Worm (Caenorhabditis elegans) whole organism, young adult: ENCODE results near the gene cutl-28.

Experiments
- B0019.2 ChIP-seq: fragments of 200-800 bp; sonication (Bioruptor generic); conservative IDR thresholded peaks from 2 replicates; pipeline ENCODE4 v1.3.6; 2022; ENCODE audit warnings: missing genetic modification reagents, missing genetic modification characterization, missing compliant biosample characterization
- B0035.1 ChIP-seq: sonication (generic microtip); optimal IDR thresholded peaks from 2 replicates; lab custom pipeline; 2016; ENCODE audit warnings: missing genetic modification characterization, mild to moderate bottlenecking, missing compliant biosample characterization, missing genotype, missing genetic modification reagents
- C17E4.6 ChIP-seq: fragments of 200-800 bp; sonication (Bioruptor generic); IDR thresholded peaks from 2 replicates; pipeline ENCODE4 v1.3.6; 2022; ENCODE audit warnings: missing genetic modification reagents, missing genetic modification characterization, missing compliant biosample characterization
- F23B12.7 ChIP-seq: sonication (generic microtip); optimal IDR thresholded peaks from 2 replicates; lab custom pipeline; 2017; ENCODE audit warnings: missing genetic modification characterization, mild to moderate bottlenecking, missing compliant biosample characterization, antibody characterized with exemption, moderate library complexity; ENCODE audit not compliant: insufficient read depth
- F49E8.2 ChIP-seq: sonication (generic microtip); optimal IDR thresholded peaks from 3 replicates; lab custom pipeline; 2017; ENCODE audit warnings: missing genetic modification characterization, mild to moderate bottlenecking, missing compliant biosample characterization, antibody characterized with exemption, moderate library complexity; ENCODE audit not compliant: insufficient read depth
- F57C9.4 ChIP-seq: sonication (generic microtip); optimal IDR thresholded peaks from 2 replicates; lab custom pipeline; 2017; ENCODE audit warnings: mild to moderate bottlenecking, missing genetic modification characterization, missing compliant biosample characterization
- K11D2.4 ChIP-seq: fragments of 200-800 bp; sonication (Bioruptor generic); IDR thresholded peaks from 2 replicates; pipeline ENCODE4 v1.3.6; 2022; ENCODE audit warnings: missing genetic modification reagents, missing genetic modification characterization, missing compliant biosample characterization
- T26A5.8 ChIP-seq: sonication (generic microtip); optimal IDR thresholded peaks from 2 replicates; lab custom pipeline; 2016; ENCODE audit warnings: missing genetic modification characterization, missing compliant biosample characterization
- Y53F4B.3 ChIP-seq: fragments of 200-800 bp; sonication (Bioruptor generic); IDR thresholded peaks from 2 replicates; pipeline ENCODE4 v1.3.6; 2022; ENCODE audit warnings: missing genetic modification reagents, missing genetic modification characterization, missing compliant biosample characterization
- Y67H2A.10 ChIP-seq: fragments of 200-800 bp; sonication (Bioruptor generic); conservative IDR thresholded peaks from 2 replicates; pipeline ENCODE4 v1.3.6; 2022; ENCODE audit warnings: missing genetic modification reagents, missing genetic modification characterization, missing compliant biosample characterization
- Y95B8A.8 ChIP-seq: fragments of 200-800 bp; sonication (Bioruptor generic); IDR thresholded peaks from 2 replicates; pipeline ENCODE4 v1.3.6; 2022; ENCODE audit warnings: missing genetic modification reagents, missing genetic modification characterization, missing compliant biosample characterization
- atf-7 ChIP-seq: sonication (generic microtip); optimal IDR thresholded peaks from 2 replicates; lab custom pipeline; 2017; ENCODE audit warnings: mild to moderate bottlenecking, missing genetic modification characterization, missing compliant biosample characterization
- athp-1 ChIP-seq: sonication (generic microtip); optimal IDR thresholded peaks from 2 replicates; lab custom pipeline; 2017; ENCODE audit warnings: mild to moderate bottlenecking, missing genetic modification characterization, missing compliant biosample characterization
- ccch-3 ChIP-seq: fragments of 200-800 bp; sonication (Bioruptor generic); optimal IDR thresholded peaks from 2 replicates; lab custom pipeline; 2018; ENCODE audit warnings: mild to moderate bottlenecking, missing genetic modification characterization, missing compliant biosample characterization
- cebp-1 ChIP-seq, 2 experiments: fragments of 200-800 bp in 1 of 2; sonication (Bioruptor generic) in 1 of 2; sonication (generic microtip) in 1 of 2; IDR thresholded peaks in 1 of 2; optimal IDR thresholded peaks in 1 of 2; 2 replicates each; pipeline versions ENCODE4 v1.3.6 to Lab custom; 2017 to 2022; ENCODE audit warnings: missing compliant biosample characterization in 2 of 2, missing genetic modification characterization in 2 of 2, mild to moderate bottlenecking in 1 of 2, missing genetic modification reagents in 1 of 2, moderate library complexity in 1 of 2
- ceh-27 ChIP-seq: fragments of 200-800 bp; sonication (Bioruptor generic); optimal IDR thresholded peaks from 2 replicates; lab custom pipeline; 2018; ENCODE audit warnings: mild to moderate bottlenecking, missing genetic modification characterization, moderate library complexity, missing compliant biosample characterization
- ceh-40 ChIP-seq: fragments of 200-800 bp; sonication (Bioruptor generic); IDR thresholded peaks from 2 replicates; pipeline ENCODE4 v1.3.6; 2022; ENCODE audit warnings: missing genetic modification characterization, missing compliant biosample characterization
- ceh-91 ChIP-seq: fragments of 200-800 bp; sonication (Bioruptor generic); IDR thresholded peaks from 2 replicates; pipeline ENCODE4 v1.3.6; 2022; ENCODE audit warnings: missing genetic modification reagents, missing genetic modification characterization, missing compliant biosample characterization
- chd-7 ChIP-seq: sonication (generic microtip); optimal IDR thresholded peaks from 2 replicates; lab custom pipeline; 2016; ENCODE audit warnings: mild to moderate bottlenecking, missing genetic modification characterization, moderate library complexity, missing compliant biosample characterization
- dpff-1 ChIP-seq: sonication (generic microtip); optimal IDR thresholded peaks from 2 replicates; lab custom pipeline; 2017; ENCODE audit warnings: mild to moderate bottlenecking, missing genetic modification characterization, missing compliant biosample characterization
- efl-1 ChIP-seq: fragments of 150-350 bp; optimal IDR thresholded peaks from 2 replicates; lab custom pipeline; 2014; ENCODE audit warnings: missing biosample characterization, missing genetic modification reagents, missing genetic modification characterization
- egl-18 ChIP-seq: fragments of 200-800 bp; sonication (Bioruptor generic); IDR thresholded peaks from 2 replicates; pipeline ENCODE4 v1.3.6; 2022; ENCODE audit warnings: missing genetic modification reagents, missing genetic modification characterization, missing compliant biosample characterization
- him-1 ChIP-seq: sonication (generic microtip); optimal IDR thresholded peaks from 2 replicates; lab custom pipeline; 2016; ENCODE audit warnings: missing genotype, missing genetic modification reagents, missing genetic modification characterization, missing compliant biosample characterization
- hrde-1 ChIP-seq: sonication (generic microtip); optimal IDR thresholded peaks from 2 replicates; lab custom pipeline; 2016; ENCODE audit warnings: missing genetic modification characterization, mild to moderate bottlenecking, missing compliant biosample characterization, moderate library complexity, missing genotype, missing genetic modification reagents, borderline replicate concordance
- hsf-1 ChIP-seq: fragments of 200-800 bp; sonication (Bioruptor generic); IDR thresholded peaks from 2 replicates; pipeline ENCODE4 v1.3.6; 2022; ENCODE audit warnings: missing genetic modification reagents, missing genetic modification characterization, missing compliant biosample characterization
- let-526 ChIP-seq: fragments of 200-800 bp; sonication (Bioruptor generic); IDR thresholded peaks from 2 replicates; pipeline ENCODE4 v1.3.6; 2022; ENCODE audit warnings: missing genetic modification reagents, missing genetic modification characterization, missing compliant biosample characterization
- lin-26 ChIP-seq: fragments of 200-800 bp; sonication (Bioruptor generic); IDR thresholded peaks from 2 replicates; pipeline ENCODE4 v1.3.6; 2022; ENCODE audit warnings: missing genetic modification reagents, missing genetic modification characterization, missing compliant biosample characterization
- lin-35 ChIP-seq, 3 experiments: fragments of 150-350 bp in 2 of 3; sonication (generic microtip) in 1 of 3; optimal IDR thresholded peaks; 2 replicates each; lab custom pipeline; 2014 to 2018; ENCODE audit warnings: missing biosample characterization in 3 of 3, missing genetic modification characterization in 3 of 3, missing genetic modification reagents in 3 of 3
- madf-10 ChIP-seq: sonication (generic microtip); optimal IDR thresholded peaks from 2 replicates; lab custom pipeline; 2016; ENCODE audit warnings: mild to moderate bottlenecking, missing genetic modification characterization, missing compliant biosample characterization
- madf-6 ChIP-seq: fragments of 200-800 bp; sonication (Bioruptor generic); IDR thresholded peaks from 2 replicates; pipeline ENCODE4 v1.3.6; 2022; ENCODE audit warnings: missing genetic modification reagents, missing genetic modification characterization, missing compliant biosample characterization
- mcd-1 ChIP-seq: fragments of 200-800 bp; sonication (Bioruptor generic); IDR thresholded peaks from 2 replicates; pipeline ENCODE4 v1.3.6; 2022; ENCODE audit warnings: missing genetic modification reagents, missing genetic modification characterization, missing compliant biosample characterization
- nfyb-1 ChIP-seq: fragments of 200-800 bp; sonication (Bioruptor generic); IDR thresholded peaks from 2 replicates; pipeline ENCODE4 v1.3.6; 2022; ENCODE audit warnings: missing genetic modification reagents, missing genetic modification characterization, missing compliant biosample characterization
- nhr-27 ChIP-seq: fragments of 200-800 bp; sonication (Bioruptor generic); optimal IDR thresholded peaks from 2 replicates; lab custom pipeline; 2018; ENCODE audit warnings: mild to moderate bottlenecking, missing genetic modification characterization, moderate library complexity, missing compliant biosample characterization
- nhr-80 ChIP-seq: sonication (generic microtip); optimal IDR thresholded peaks from 2 replicates; lab custom pipeline; 2016; ENCODE audit warnings: missing genetic modification characterization, missing compliant biosample characterization
- nhr-90 ChIP-seq: sonication (generic microtip); optimal IDR thresholded peaks from 2 replicates; lab custom pipeline; 2016; ENCODE audit warnings: missing genotype, mild to moderate bottlenecking, missing genetic modification characterization, missing compliant biosample characterization
- rec-8 ChIP-seq, 2 experiments: sonication (generic microtip); optimal IDR thresholded peaks; 2 replicates each; lab custom pipeline; 2016; ENCODE audit warnings: mild to moderate bottlenecking in 2 of 2, missing genetic modification characterization in 2 of 2, missing genetic modification reagents in 2 of 2, missing genotype in 2 of 2, missing biosample characterization in 1 of 2, missing compliant biosample characterization in 1 of 2, moderate library complexity in 1 of 2
- repo-1 ChIP-seq: sonication (generic microtip); optimal IDR thresholded peaks from 2 replicates; lab custom pipeline; 2017; ENCODE audit warnings: mild to moderate bottlenecking, missing genetic modification characterization, missing compliant biosample characterization
- snpc-4 ChIP-seq, 5 experiments: fragments of 150-350 bp in 1 of 5; sonication (generic microtip) in 4 of 5; optimal IDR thresholded peaks; 2 replicates each; lab custom pipeline; 2014 to 2018; ENCODE audit warnings: missing genetic modification characterization in 5 of 5, missing biosample characterization in 3 of 5, antibody characterized with exemption in 2 of 5, mild to moderate bottlenecking in 2 of 5, missing compliant biosample characterization in 2 of 5, missing genotype in 2 of 5, moderate library complexity in 2 of 5, missing genetic modification reagents in 1 of 5
- unc-62 ChIP-seq: fragments of 150-350 bp; optimal IDR thresholded peaks from 2 replicates; lab custom pipeline; 2014; ENCODE audit warnings: missing biosample characterization, missing genetic modification reagents, missing genetic modification characterization
- xnd-1 ChIP-seq: sonication (generic microtip); optimal IDR thresholded peaks from 2 replicates; lab custom pipeline; 2016; ENCODE audit warnings: missing genotype, missing genetic modification reagents, missing genetic modification characterization, missing compliant biosample characterization
- zfh-2 ChIP-seq: fragments of 200-800 bp; sonication (Bioruptor generic); conservative IDR thresholded peaks from 2 replicates; pipeline ENCODE4 v1.3.6; 2022; ENCODE audit warnings: missing genetic modification reagents, missing genetic modification characterization, missing compliant biosample characterization
- ztf-22 ChIP-seq: fragments of 200-800 bp; sonication (Bioruptor generic); optimal IDR thresholded peaks from 2 replicates; lab custom pipeline; 2018; ENCODE audit warnings: mild to moderate bottlenecking, missing genetic modification characterization, moderate library complexity, missing compliant biosample characterization
- ztf-28 ChIP-seq: fragments of 200-800 bp; sonication (Bioruptor generic); IDR thresholded peaks from 2 replicates; pipeline ENCODE4 v1.3.6; 2022; ENCODE audit warnings: missing genetic modification reagents, missing genetic modification characterization, missing compliant biosample characterization
- ztf-3 ChIP-seq: fragments of 200-800 bp; sonication (Bioruptor generic); optimal IDR thresholded peaks from 2 replicates; lab custom pipeline; 2018; ENCODE audit warnings: mild to moderate bottlenecking, missing genetic modification characterization, missing compliant biosample characterization

cutl-28 gene

ce11 chrIV:654526-655440, 29.5 kb upstream of the cutl-28 start, which contains the start of the genes rpl-15 and K11H12.8 (continued):
- TF ChIP-seq madf-6 (peak; percentile 98), ceh-91 (GFP tag; lab: Robert Waterston, UW) (peak; percentile 98), chd-7 (tag; lab: Kevin White, UChicago) (peak; percentile 98), cebp-1 (GFP tag; IDR thresholded peaks at IDR 0.05; lab: Robert Waterston, UW) (peak; percentile 97), cebp-1 (tag; optimal IDR thresholded peaks at IDR 0.05; lab: Kevin White, UChicago) (peak; percentile 99), ceh-27 (GFP tag; lab: Kevin White, UChicago) (peak; percentile 100), ccch-3 (GFP tag; lab: Kevin White, UChicago) (peak; percentile 76), egl-18 (GFP tag; lab: Robert Waterston, UW) (peak; percentile 99), T26A5.8 (tag; lab: Kevin White, UChicago) (peak; percentile 67), B0035.1 (tag; lab: Kevin White, UChicago) (peak; percentile 93), F57C9.4 (tag; lab: Kevin White, UChicago) (peak; percentile 95), him-1 (peak; percentile 96), efl-1 (GFP tag; lab: Kevin White, UChicago) (peak; percentile 92), unc-62 (GFP tag; lab: Kevin White, UChicago) (peak; percentile 85), madf-10 (tag; lab: Kevin White, UChicago) (peak; percentile 97), ztf-3 (GFP tag; lab: Kevin White, UChicago) (peak; percentile 96), F49E8.2 (tag; lab: Kevin White, UChicago) (peak; percentile 98), mcd-1 (GFP tag; lab: Robert Waterston, UW) (peak; percentile 98), ztf-22 (GFP tag; lab: Kevin White, UChicago) (peak; percentile 100), repo-1 (tag; lab: Kevin White, UChicago) (peak; percentile 99), snpc-4 (GFP tag; optimal IDR thresholded peaks at IDR 0.05; lab: Kevin White, UChicago) (peak; percentile 95), snpc-4 (tag; optimal IDR thresholded peaks at IDR 0.05; lab: Kevin White, UChicago) (peak; percentile 95 to 97 (median 96)), hsf-1 (GFP tag; lab: Robert Waterston, UW) (peak; percentile 94), Y95B8A.8 (GFP tag; lab: Robert Waterston, UW) (peak; percentile 100), zfh-2 (GFP tag; lab: Robert Waterston, UW) (peak; percentile 96), K11D2.4 (peak; percentile 100), dpff-1 (tag; lab: Kevin White, UChicago) (peak; percentile 61), xnd-1 (tag; lab: Kevin White, UChicago) (peak; percentile 72), hrde-1 (peak; percentile 90), lin-35 (GFP tag; optimal IDR thresholded peaks at IDR 0.05; lab: Kevin White, UChicago) (peak; percentile 1 to 99 (median 93)), ceh-40 (GFP tag; lab: Robert Waterston, UW) (peak; percentile 94), nhr-27 (tag; lab: Kevin White, UChicago) (peak; percentile 96), F23B12.7 (tag; lab: Kevin White, UChicago) (peak; percentile 99), lin-26 (GFP tag; lab: Robert Waterston, UW) (peak; percentile 96), athp-1 (peak; percentile 99), let-526 (GFP tag; lab: Robert Waterston, UW) (peak; percentile 99), Y67H2A.10 (GFP tag; lab: Robert Waterston, UW) (peak; percentile 99), nhr-90 (peak; percentile 98), ztf-28 (GFP tag; lab: Robert Waterston, UW) (peak; percentile 99), atf-7 (peak; percentile 99), nfyb-1 (GFP tag; lab: Robert Waterston, UW) (peak; percentile 99), nhr-80 (tag; lab: Kevin White, UChicago) (peak; percentile 99), rec-8 (tag; optimal IDR thresholded peaks at IDR 0.05; lab: Kevin White, UChicago) (peak; percentile 92 to 95), B0019.2 (GFP tag; lab: Robert Waterston, UW) (peak; percentile 100), Y53F4B.3 (peak; percentile 90), C17E4.6 (GFP tag; lab: Robert Waterston, UW) (peak; percentile 99)
